Fruit fly (Drosophila melanogaster) whole organism, embryonic: ENCODE measurements around the gene CG17777.

Experiments
- Antp ChIP-seq: fragments of 200-800 bp; sonication (Bioruptor generic); optimal IDR thresholded peaks from 3 replicates; lab custom pipeline; 2016; ENCODE audit warnings: missing biosample characterization, missing genetic modification characterization
- CG10267 ChIP-seq: fragments of 200-800 bp; sonication (Bioruptor generic); optimal IDR thresholded peaks from 2 replicates; lab custom pipeline; 2018; ENCODE audit warnings: missing biosample characterization, mild to moderate bottlenecking, missing genetic modification characterization, moderate library complexity
- CG11456 ChIP-seq: fragments of 200-800 bp; sonication (Bioruptor generic); IDR thresholded peaks from 3 replicates; pipeline ENCODE4 v1.3.6; 2022; ENCODE audit warnings: missing biosample characterization, missing genetic modification characterization
- CG11560 ChIP-seq: fragments of 200-800 bp; sonication (Bioruptor generic); IDR thresholded peaks from 3 replicates; pipeline ENCODE4 v1.3.6; 2022; ENCODE audit warnings: missing biosample characterization, missing genetic modification characterization
- CG11695 ChIP-seq: fragments of 200-800 bp; sonication (Bioruptor generic); IDR thresholded peaks from 3 replicates; pipeline ENCODE4 v1.3.6; 2022; ENCODE audit warnings: missing biosample characterization, missing genetic modification characterization
- CG12071 ChIP-seq: fragments of 200-800 bp; sonication (Bioruptor generic); optimal IDR thresholded peaks from 3 replicates; lab custom pipeline; 2018; ENCODE audit warnings: missing biosample characterization, mild to moderate bottlenecking, missing genetic modification characterization
- CG12155 ChIP-seq: fragments of 200-800 bp; sonication (Bioruptor generic); optimal IDR thresholded peaks from 3 replicates; lab custom pipeline; 2016; ENCODE audit warnings: missing biosample characterization, missing genetic modification characterization
- CG17912 ChIP-seq: fragments of 200-800 bp; sonication (Bioruptor generic); optimal IDR thresholded peaks from 2 replicates; lab custom pipeline; 2018; ENCODE audit warnings: missing biosample characterization, mild to moderate bottlenecking, missing genetic modification characterization
- CG1832 ChIP-seq: fragments of 200-800 bp; sonication (Bioruptor generic); optimal IDR thresholded peaks from 2 replicates; lab custom pipeline; 2017; ENCODE audit warnings: missing biosample characterization, mild to moderate bottlenecking, missing genetic modification characterization, inconsistent platforms
- CG18599 ChIP-seq: fragments of 200-800 bp; sonication (Bioruptor generic); optimal IDR thresholded peaks from 3 replicates; lab custom pipeline; 2017; ENCODE audit warnings: missing biosample characterization, missing genetic modification characterization, mild to moderate bottlenecking, moderate library complexity, missing genetic modification reagents
- CG2129 ChIP-seq: fragments of 200-800 bp; sonication (Bioruptor generic); IDR thresholded peaks from 2 replicates; pipeline ENCODE4 v1.3.6; 2022; ENCODE audit warnings: missing biosample characterization, missing genetic modification characterization; ENCODE audit not compliant: partially characterized antibody
- CG4282 ChIP-seq: fragments of 200-800 bp; sonication (Bioruptor generic); optimal IDR thresholded peaks from 2 replicates; lab custom pipeline; 2016; ENCODE audit warnings: missing biosample characterization, missing genetic modification characterization
- CG6854 ChIP-seq: fragments of 200-800 bp; sonication (Bioruptor generic); optimal IDR thresholded peaks from 3 replicates; lab custom pipeline; 2017; ENCODE audit warnings: missing biosample characterization, mild to moderate bottlenecking, missing genetic modification characterization
- CHES-1-like ChIP-seq: fragments of 200-800 bp; sonication (Bioruptor generic); optimal IDR thresholded peaks from 2 replicates; lab custom pipeline; 2016; ENCODE audit warnings: missing biosample characterization, missing genetic modification characterization
- D19B ChIP-seq: fragments of 200-800 bp; sonication (Bioruptor generic); optimal IDR thresholded peaks from 2 replicates; lab custom pipeline; 2017; ENCODE audit warnings: missing biosample characterization, mild to moderate bottlenecking, missing genetic modification characterization
- Dbx ChIP-seq: fragments of 200-800 bp; sonication (Bioruptor generic); IDR thresholded peaks from 3 replicates; pipeline ENCODE4 v1.3.6; 2022; ENCODE audit warnings: missing biosample characterization, missing genetic modification characterization
- Fer3 ChIP-seq: fragments of 200-800 bp; sonication (Bioruptor generic); optimal IDR thresholded peaks from 2 replicates; lab custom pipeline; 2018; ENCODE audit warnings: missing biosample characterization, mild to moderate bottlenecking, missing genetic modification characterization, moderate library complexity
- HmgZ ChIP-seq: fragments of 200-800 bp; sonication (Bioruptor generic); optimal IDR thresholded peaks from 2 replicates; lab custom pipeline; 2018; ENCODE audit warnings: missing biosample characterization, mild to moderate bottlenecking, missing genetic modification characterization
- Kr ChIP-seq: fragments of 200-800 bp; sonication (Bioruptor generic); optimal IDR thresholded peaks from 2 replicates; lab custom pipeline; 2017; ENCODE audit warnings: missing biosample characterization, mild to moderate bottlenecking, missing genetic modification characterization
- Scr ChIP-seq: fragments of 200-800 bp; sonication (Bioruptor generic); IDR thresholded peaks from 2 replicates; pipeline ENCODE4 v1.3.6; 2022; ENCODE audit warnings: missing biosample characterization, missing genetic modification characterization; ENCODE audit not compliant: partially characterized antibody
- Trl ChIP-seq, 3 experiments: fragments of >200 bp in 2 of 3; fragments of 200-800 bp in 1 of 3; sonication (Bioruptor generic) in 1 of 3; optimal IDR thresholded peaks; 2 replicates in 1 of 3; 3 replicates in 2 of 3; lab custom pipeline; 2016 to 2017; ENCODE audit warnings: missing biosample characterization in 1 of 3, missing genetic modification characterization in 1 of 3
- Xbp1 ChIP-seq: fragments of 200-800 bp; sonication (Bioruptor generic); optimal IDR thresholded peaks from 3 replicates; lab custom pipeline; 2016; ENCODE audit warnings: missing biosample characterization, mild to moderate bottlenecking, missing genetic modification characterization
- ab ChIP-seq: fragments of 200-800 bp; sonication (Bioruptor generic); optimal IDR thresholded peaks from 2 replicates; lab custom pipeline; 2016; ENCODE audit warnings: missing biosample characterization, missing genetic modification characterization
- ac ChIP-seq: fragments of 200-800 bp; sonication (Bioruptor generic); optimal IDR thresholded peaks from 3 replicates; lab custom pipeline; 2017; ENCODE audit warnings: missing biosample characterization, mild to moderate bottlenecking, missing genetic modification characterization
- br ChIP-seq: fragments of >200 bp; optimal IDR thresholded peaks from 2 replicates; lab custom pipeline; 2017
- bsh ChIP-seq, 2 experiments: fragments of 200-800 bp; sonication (Bioruptor generic); optimal IDR thresholded peaks; 2 replicates each; lab custom pipeline; 2017 to 2018; ENCODE audit warnings: mild to moderate bottlenecking in 2 of 2, missing biosample characterization in 2 of 2, missing genetic modification characterization in 2 of 2, moderate library complexity in 1 of 2
- chinmo ChIP-seq: fragments of 200-800 bp; sonication (Bioruptor generic); IDR thresholded peaks from 4 replicates; pipeline ENCODE4 v1.3.6; 2022; ENCODE audit warnings: missing biosample characterization, missing genetic modification characterization; ENCODE audit not compliant: partially characterized antibody
- dm ChIP-seq: fragments of 200-800 bp; sonication (Bioruptor generic); optimal IDR thresholded peaks from 3 replicates; lab custom pipeline; 2016; ENCODE audit warnings: missing biosample characterization, missing genetic modification characterization
- dmrt11E ChIP-seq: fragments of 200-800 bp; sonication (Bioruptor generic); optimal IDR thresholded peaks from 3 replicates; lab custom pipeline; 2018; ENCODE audit warnings: missing biosample characterization, mild to moderate bottlenecking, missing genetic modification characterization, moderate library complexity
- ems ChIP-seq: fragments of 200-800 bp; sonication (Bioruptor generic); optimal IDR thresholded peaks from 3 replicates; lab custom pipeline; 2016; ENCODE audit warnings: missing biosample characterization, missing genetic modification characterization
- fd3F ChIP-seq: fragments of 200-800 bp; sonication (Bioruptor generic); optimal IDR thresholded peaks from 2 replicates; lab custom pipeline; 2018; ENCODE audit warnings: missing biosample characterization, mild to moderate bottlenecking, missing genetic modification characterization, moderate library complexity
- fru ChIP-seq: fragments of >200 bp; optimal IDR thresholded peaks from 2 replicates; lab custom pipeline; 2017
- her ChIP-seq: fragments of 200-800 bp; sonication (Bioruptor generic); optimal IDR thresholded peaks from 2 replicates; lab custom pipeline; 2016; ENCODE audit warnings: missing biosample characterization, missing genetic modification characterization
- hth ChIP-seq: fragments of >200 bp; optimal IDR thresholded peaks from 2 replicates; lab custom pipeline; 2017; ENCODE audit warnings: inconsistent platforms
- kni ChIP-seq: fragments of 200-800 bp; sonication (Bioruptor generic); optimal IDR thresholded peaks from 3 replicates; lab custom pipeline; 2017; ENCODE audit warnings: mild to moderate bottlenecking, missing biosample characterization, missing genetic modification reagents, missing genetic modification characterization
- lola ChIP-seq, 3 experiments: fragments of >200 bp in 2 of 3; fragments of 200-800 bp in 1 of 3; sonication (Bioruptor generic) in 1 of 3; optimal IDR thresholded peaks; 2 replicates each; lab custom pipeline; 2017 to 2019; ENCODE audit warnings: missing biosample characterization in 3 of 3, missing genetic modification characterization in 3 of 3, mild to moderate bottlenecking in 1 of 3, moderate library complexity in 1 of 3
- maf-S ChIP-seq: fragments of 200-800 bp; sonication (Bioruptor generic); optimal IDR thresholded peaks from 2 replicates; lab custom pipeline; 2016; ENCODE audit warnings: missing biosample characterization, missing genetic modification characterization
- pb ChIP-seq: fragments of 200-800 bp; sonication (Bioruptor generic); optimal IDR thresholded peaks from 3 replicates; lab custom pipeline; 2016; ENCODE audit warnings: missing biosample characterization, missing genetic modification characterization
- pfk ChIP-seq: fragments of 200-800 bp; sonication (Bioruptor generic); optimal IDR thresholded peaks from 2 replicates; lab custom pipeline; 2018; ENCODE audit warnings: missing biosample characterization, mild to moderate bottlenecking, missing genetic modification characterization, moderate library complexity
- pho ChIP-seq: fragments of 200-800 bp; sonication (Bioruptor generic); optimal IDR thresholded peaks from 2 replicates; lab custom pipeline; 2016; ENCODE audit warnings: missing biosample characterization, missing genetic modification characterization
- pnt ChIP-seq: fragments of 200-800 bp; sonication (Bioruptor generic); optimal IDR thresholded peaks from 3 replicates; lab custom pipeline; 2016; ENCODE audit warnings: missing biosample characterization, missing genetic modification characterization
- psq ChIP-seq: fragments of 200-800 bp; sonication (Bioruptor generic); optimal IDR thresholded peaks from 2 replicates; lab custom pipeline; 2017; ENCODE audit warnings: missing biosample characterization, missing genetic modification characterization
- salm ChIP-seq: fragments of 200-800 bp; sonication (Bioruptor generic); optimal IDR thresholded peaks from 2 replicates; lab custom pipeline; 2018; ENCODE audit warnings: missing biosample characterization, mild to moderate bottlenecking, missing genetic modification characterization
- sc ChIP-seq, 3 experiments: fragments of >200 bp in 2 of 3; fragments of 200-800 bp in 1 of 3; sonication (Bioruptor generic) in 1 of 3; optimal IDR thresholded peaks; 2 replicates in 2 of 3; 3 replicates in 1 of 3; lab custom pipeline; 2017; ENCODE audit warnings: mild to moderate bottlenecking in 1 of 3, missing biosample characterization in 1 of 3, missing genetic modification characterization in 1 of 3, missing genetic modification reagents in 1 of 3
- sens ChIP-seq: fragments of 200-800 bp; sonication (Bioruptor generic); peaks from one replicate; lab custom pipeline; 2016; ENCODE audit warnings: missing biosample characterization, missing genetic modification characterization
- ssp ChIP-seq: fragments of 200-800 bp; sonication (Bioruptor generic); IDR thresholded peaks from 2 replicates; pipeline ENCODE4 v1.3.6; 2022; ENCODE audit warnings: missing biosample characterization, missing genetic modification characterization
- stwl ChIP-seq: fragments of 200-800 bp; sonication (Bioruptor generic); optimal IDR thresholded peaks from 3 replicates; lab custom pipeline; 2018; ENCODE audit warnings: missing biosample characterization, mild to moderate bottlenecking, missing genetic modification characterization, moderate library complexity
- tll ChIP-seq, 2 experiments: fragments of 200-800 bp in 1 of 2; fragments of >200 bp in 1 of 2; sonication (Bioruptor generic) in 1 of 2; optimal IDR thresholded peaks; 2 replicates each; lab custom pipeline; 2017 to 2019; ENCODE audit warnings: missing biosample characterization in 2 of 2, missing genetic modification characterization in 2 of 2, mild to moderate bottlenecking in 1 of 2, moderate library complexity in 1 of 2
- tup ChIP-seq: fragments of 200-800 bp; sonication (Bioruptor generic); optimal IDR thresholded peaks from 2 replicates; lab custom pipeline; 2016; ENCODE audit warnings: missing biosample characterization, mild to moderate bottlenecking, missing genetic modification characterization, moderate library complexity
- wdn ChIP-seq: fragments of 200-800 bp; sonication (Bioruptor generic); IDR thresholded peaks from 2 replicates; pipeline ENCODE4 v1.3.6; 2022; ENCODE audit warnings: missing biosample characterization, missing genetic modification characterization

CG17777 gene

DNA sequence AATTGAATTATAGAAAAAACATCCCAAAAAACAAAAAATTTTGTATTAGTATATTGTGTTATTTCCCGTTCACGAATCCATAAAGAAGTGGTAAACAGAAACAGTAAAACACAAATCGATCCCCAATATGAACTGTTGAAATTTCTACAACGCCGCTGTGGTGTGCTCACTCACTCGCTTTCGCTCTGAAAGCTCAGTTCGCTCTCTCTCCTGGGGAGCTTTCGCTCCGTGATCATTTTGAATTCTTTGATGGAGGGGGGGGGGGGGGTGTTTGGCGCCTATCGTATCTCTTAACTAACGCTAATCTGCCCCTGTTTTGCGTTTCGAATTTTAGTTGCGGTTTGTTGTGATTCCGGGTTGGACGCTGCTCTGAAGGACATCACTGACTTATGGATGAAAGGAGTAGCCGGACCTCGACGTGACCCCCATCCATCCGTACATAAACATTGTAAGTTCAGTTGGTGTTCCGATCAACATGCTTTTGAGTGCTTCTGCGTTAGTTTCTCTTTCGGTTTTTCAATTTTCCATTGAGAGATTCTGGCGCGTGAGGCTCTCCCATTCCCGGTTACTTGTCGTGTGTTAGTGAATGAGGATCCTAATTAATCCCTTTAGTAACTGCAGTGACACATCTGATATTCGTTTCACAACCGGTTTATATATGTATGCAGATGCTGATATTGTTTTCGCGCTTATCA lies 45.3 kb upstream of the CG17777 start, which contains the start of gene D2hgdh (continued):
- no peak for TF ChIP-seq kni (GFP tag; lab: Kevin White, UChicago)
- TF ChIP-seq CG11560 (tag; lab: Robert Waterston, UW), result no peak
- no peak for TF ChIP-seq CHES-1-like
- no peak for TF ChIP-seq tup (GFP tag; lab: Kevin White, UChicago)
- no peak for TF ChIP-seq CG6854 (GFP tag; lab: Kevin White, UChicago)
- TF ChIP-seq ems (GFP tag; lab: Kevin White, UChicago), result no peak
- TF ChIP-seq Scr (GFP tag; lab: Robert Waterston, UW), result no peak
- no peak for TF ChIP-seq sc (optimal IDR thresholded peaks at IDR 0.05; lab: Kevin White, UChicago)
- no peak for TF ChIP-seq sc (GFP tag; optimal IDR thresholded peaks at IDR 0.05; lab: Kevin White, UChicago)
- TF ChIP-seq pb (GFP tag; lab: Kevin White, UChicago), result no peak
- TF ChIP-seq hth (lab: Kevin White, UChicago), result no peak
- no peak for TF ChIP-seq dmrt11E (tag; lab: Kevin White, UChicago)
- TF ChIP-seq tll (GFP tag; optimal IDR thresholded peaks at IDR 0.05; lab: Kevin White, UChicago), result no peak
- no peak for TF ChIP-seq bsh (GFP tag; optimal IDR thresholded peaks at IDR 0.05; lab: Kevin White, UChicago)
- TF ChIP-seq stwl (tag; lab: Kevin White, UChicago), result no peak
- no peak for TF ChIP-seq CG17912 (GFP tag; lab: Kevin White, UChicago)
- no peak for TF ChIP-seq Fer3 (tag; lab: Kevin White, UChicago)
- peak; percentile 61 to 80 for TF ChIP-seq Trl (optimal IDR thresholded peaks at IDR 0.05; lab: Kevin White, UChicago)
- no peak for TF ChIP-seq Trl (GFP tag; optimal IDR thresholded peaks at IDR 0.05; lab: Kevin White, UChicago)
- no peak for TF ChIP-seq Xbp1 (GFP tag; lab: Kevin White, UChicago)
- TF ChIP-seq CG4282 (GFP tag; lab: Kevin White, UChicago), result no peak
- no peak for TF ChIP-seq psq (GFP tag; lab: Kevin White, UChicago)
- TF ChIP-seq CG12155 (GFP tag; lab: Kevin White, UChicago), result no peak
- TF ChIP-seq pnt (GFP tag; lab: Kevin White, UChicago), result no peak
- no peak for TF ChIP-seq fru (lab: Kevin White, UChicago)
- no peak for TF ChIP-seq dm (GFP tag; lab: Kevin White, UChicago)
- no peak for TF ChIP-seq pho (GFP tag; lab: Kevin White, UChicago)
- TF ChIP-seq D19B (GFP tag; lab: Kevin White, UChicago), result peak; percentile 28
- TF ChIP-seq CG11456 (GFP tag; lab: Robert Waterston, UW), result no peak
- TF ChIP-seq maf-S (GFP tag; lab: Kevin White, UChicago), result no peak
- TF ChIP-seq br, result no peak
- no peak for TF ChIP-seq ab (GFP tag; lab: Kevin White, UChicago)
- no peak for TF ChIP-seq lola (GFP tag; optimal IDR thresholded peaks at IDR 0.05; lab: Kevin White, UChicago)
- TF ChIP-seq CG11695 (GFP tag; lab: Robert Waterston, UW), result no peak
- TF ChIP-seq ssp (GFP tag; lab: Robert Waterston, UW), result no peak
- no peak for TF ChIP-seq Antp (GFP tag; lab: Kevin White, UChicago)
- no peak for TF ChIP-seq CG10267 (tag; lab: Kevin White, UChicago)
- TF ChIP-seq fd3F (GFP tag; lab: Kevin White, UChicago), result no peak
- TF ChIP-seq CG12071, result no peak
- TF ChIP-seq chinmo, result peak; percentile 71; the same call in 1 of the 4 replicates
- TF ChIP-seq CG2129 (GFP tag; lab: Robert Waterston, UW), result no peak
- TF ChIP-seq sens (GFP tag; lab: Kevin White, UChicago), result peak; percentile 62
- TF ChIP-seq her (GFP tag; lab: Kevin White, UChicago), result no peak
- TF ChIP-seq CG18599 (GFP tag; lab: Kevin White, UChicago), result no peak
- no peak for TF ChIP-seq Dbx (GFP tag; lab: Robert Waterston, UW)
- no peak for TF ChIP-seq CG1832 (GFP tag; lab: Kevin White, UChicago)
- no peak for TF ChIP-seq HmgZ (tag; lab: Kevin White, UChicago)
- no peak for TF ChIP-seq pfk (GFP tag; lab: Kevin White, UChicago)
- no peak for TF ChIP-seq Kr (GFP tag; lab: Kevin White, UChicago)
- TF ChIP-seq ac, result no peak
- TF ChIP-seq wdn (GFP tag; lab: Robert Waterston, UW), result no peak
- no peak for TF ChIP-seq salm
